Worm (Caenorhabditis elegans) whole organism, L1 larva: ENCODE data around the gene F47B7.3.

Experiments
- ama-1 ChIP-seq: fragments of 150-350 bp; optimal IDR thresholded peaks from 2 replicates; lab custom pipeline; 2014
- dpl-1 ChIP-seq, 3 experiments: fragments of 150-350 bp in 2 of 3; sonication (generic microtip) in 1 of 3; optimal IDR thresholded peaks; 2 replicates each; lab custom pipeline; 2014 to 2017; ENCODE audit warnings: missing biosample characterization in 3 of 3, missing genetic modification characterization in 3 of 3, missing genetic modification reagents in 3 of 3
- elt-3 ChIP-seq, 6 experiments: fragments of 150-350 bp in 1 of 6; sonication (generic microtip); optimal IDR thresholded peaks; 2 replicates each; lab custom pipeline; 2017 to 2018; ENCODE audit warnings: missing biosample characterization in 6 of 6, missing genetic modification characterization in 6 of 6, inconsistent platforms in 1 of 6
- jun-1 ChIP-seq: fragments of 150-350 bp; optimal IDR thresholded peaks from 2 replicates; lab custom pipeline; 2014; ENCODE audit warnings: missing biosample characterization, missing genetic modification reagents, missing genetic modification characterization
- lin-13 ChIP-seq: fragments of 150-350 bp; optimal IDR thresholded peaks from 2 replicates; lab custom pipeline; 2014; ENCODE audit warnings: missing biosample characterization, missing genetic modification reagents, missing genetic modification characterization
- lin-39 ChIP-seq: fragments of 150-350 bp; optimal IDR thresholded peaks from 2 replicates; lab custom pipeline; 2014; ENCODE audit warnings: missing biosample characterization, missing genetic modification reagents, missing genetic modification characterization
- mep-1 ChIP-seq: fragments of 150-350 bp; optimal IDR thresholded peaks from 2 replicates; lab custom pipeline; 2014; ENCODE audit warnings: missing biosample characterization, missing genetic modification characterization
- nhr-11 ChIP-seq: fragments of 150-350 bp; optimal IDR thresholded peaks from 2 replicates; lab custom pipeline; 2014; ENCODE audit warnings: missing biosample characterization, missing genetic modification characterization
- nhr-12 ChIP-seq: sonication (generic microtip); optimal IDR thresholded peaks from 2 replicates; lab custom pipeline; 2017; ENCODE audit warnings: missing biosample characterization, missing genetic modification characterization
- nhr-28 ChIP-seq: fragments of 150-350 bp; optimal IDR thresholded peaks from 2 replicates; lab custom pipeline; 2014; ENCODE audit warnings: missing biosample characterization, missing genetic modification characterization
- nhr-77 ChIP-seq: fragments of 150-350 bp; optimal IDR thresholded peaks from 2 replicates; lab custom pipeline; 2014; ENCODE audit warnings: missing biosample characterization, missing genetic modification characterization
- rnt-1 ChIP-seq: sonication (generic microtip); optimal IDR thresholded peaks from 2 replicates; lab custom pipeline; 2016; ENCODE audit warnings: mild to moderate bottlenecking, missing genetic modification characterization, moderate library complexity, missing compliant biosample characterization
- sox-4 ChIP-seq: sonication (generic microtip); optimal IDR thresholded peaks from 2 replicates; lab custom pipeline; 2016; ENCODE audit warnings: missing genetic modification characterization, missing compliant biosample characterization
- unc-98 ChIP-seq: fragments of 200-800 bp; sonication (Bioruptor generic); IDR thresholded peaks from 2 replicates; pipeline ENCODE4 v1.3.6; 2022; ENCODE audit warnings: missing genetic modification characterization, missing compliant biosample characterization

- no peak for TF ChIP-seq nhr-77 (tag; lab: Kevin White, UChicago)
- TF ChIP-seq nhr-12 (tag; lab: Kevin White, UChicago), result no peak
- no peak for TF ChIP-seq rnt-1 (tag; lab: Kevin White, UChicago)
- no peak for TF ChIP-seq ama-1 (lab: Kevin White, UChicago)
- no peak for TF ChIP-seq mep-1 (tag; lab: Kevin White, UChicago)
- TF ChIP-seq jun-1 (tag; lab: Kevin White, UChicago), result no peak
- no peak for TF ChIP-seq dpl-1 (GFP tag; optimal IDR thresholded peaks at IDR 0.05; lab: Kevin White, UChicago)
- no peak for TF ChIP-seq nhr-11 (tag; lab: Kevin White, UChicago)
- TF ChIP-seq nhr-28 (tag; lab: Kevin White, UChicago), result no peak
- TF ChIP-seq lin-13, result no peak
- TF ChIP-seq sox-4 (tag; lab: Kevin White, UChicago), result no peak
- no peak for TF ChIP-seq unc-98 (GFP tag; lab: Robert Waterston, UW)
- TF ChIP-seq lin-39 (tag; lab: Kevin White, UChicago), result no peak
- no peak for TF ChIP-seq elt-3 (tag; optimal IDR thresholded peaks at IDR 0.05; lab: Kevin White, UChicago)
Measured at ce11 chrX:3764295-3764694, at the start of gene F47B7.3.
